Worm (Caenorhabditis elegans) whole organism, L4 larva: ENCODE data around the gene R08E5.4.

Experiments used
- ceh-28 ChIP-seq: fragments of 150-350 bp; optimal IDR thresholded peaks from 2 replicates; lab custom pipeline; 2014; ENCODE audit warnings: missing biosample characterization, missing genetic modification reagents, missing genetic modification characterization
- nhr-76 ChIP-seq: fragments of 150-350 bp; optimal IDR thresholded peaks from 2 replicates; lab custom pipeline; 2014; ENCODE audit warnings: missing biosample characterization, missing genetic modification characterization
- unc-62 ChIP-seq, 3 experiments: fragments of 150-350 bp in 1 of 3; sonication (generic microtip); optimal IDR thresholded peaks in 2 of 3; peaks in 1 of 3; 1 replicate in 1 of 3; 2 replicates in 2 of 3; lab custom pipeline; 2014 to 2017; ENCODE audit warnings: missing biosample characterization in 3 of 3, missing genetic modification characterization in 3 of 3, missing genetic modification reagents in 3 of 3, missing genotype in 1 of 3
- zag-1 ChIP-seq: fragments of 150-350 bp; optimal IDR thresholded peaks from 2 replicates; lab custom pipeline; 2014; ENCODE audit warnings: missing biosample characterization, missing genetic modification characterization

ce11 chrV:3808336-3808735, 40.0 kb downstream of the R08E5.4 start, which contains the start of gene srw-6:
- TF ChIP-seq unc-62 (GFP tag; optimal IDR thresholded peaks at IDR 0.05 in 1 of 2; lab: Kevin White, UChicago), result no peak
- no peak for TF ChIP-seq unc-62 (tag; optimal IDR thresholded peaks at IDR 0.05; lab: Kevin White, UChicago)
- TF ChIP-seq ceh-28 (tag; lab: Kevin White, UChicago), result no peak
- TF ChIP-seq nhr-76 (tag; lab: Kevin White, UChicago), result no peak
- no peak for TF ChIP-seq zag-1
